Fruit fly (Drosophila melanogaster): ENCODE measurements around the gene Cyp6d5.
A peak's percentile ranks its signal among the peaks of the same experiment; 100 is the strongest.

Cyp6d5 gene

DNA sequence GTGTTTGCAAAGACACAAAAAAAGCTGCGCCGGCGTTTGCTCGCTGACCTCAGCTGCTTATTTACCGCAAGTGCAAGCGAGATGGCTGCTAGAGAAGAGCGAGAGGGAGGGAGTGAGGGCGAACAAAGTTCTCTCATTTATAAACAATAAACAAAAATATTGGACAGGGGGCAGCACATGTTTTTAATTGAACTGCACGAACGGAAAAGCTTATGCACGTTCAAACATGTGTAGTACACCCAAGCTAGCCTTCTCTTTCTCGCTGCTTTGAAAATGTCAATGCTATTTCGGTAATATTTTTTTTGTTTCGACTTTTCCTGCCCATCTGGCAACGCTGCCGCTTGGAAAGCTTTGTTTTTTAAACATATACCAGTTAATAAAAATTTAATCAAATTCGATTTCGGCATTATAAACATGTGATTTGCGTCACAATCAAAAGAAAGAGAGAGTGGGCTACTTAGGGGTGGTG, 4.1 kb upstream of the Cyp6d5 start (continued):
- TF ChIP-seq CG13424 (tag; optimal IDR thresholded peaks at IDR 0.05) (peak; percentile 32), Nf-YC (tag; optimal IDR thresholded peaks at IDR 0.05) (peak; percentile 20), CG34376 (GFP tag; optimal IDR thresholded peaks at IDR 0.05) (peak; percentile 57), CG11093 (GFP tag; IDR thresholded peaks at IDR 0.05) (no peak), tup (GFP tag; optimal IDR thresholded peaks at IDR 0.05) (no peak), fd102C (GFP tag; optimal IDR thresholded peaks at IDR 0.05) (no peak), aop (GFP tag; IDR thresholded peaks at IDR 0.05) (no peak), ci (GFP tag; IDR thresholded peaks at IDR 0.05) (peak; percentile 5; the same call in 1 of the 3 replicates), luna (GFP tag; optimal IDR thresholded peaks at IDR 0.05) (no peak), vvl (GFP tag; IDR thresholded peaks at IDR 0.05) (peak; percentile 59; the same call in 1 of the 2 replicates), CG10462 (GFP tag; optimal IDR thresholded peaks at IDR 0.05) (no peak), CG14014 (GFP tag; IDR thresholded peaks at IDR 0.05) (peak; percentile 47; the same call in 1 of the 2 replicates), ash1 (GFP tag; optimal IDR thresholded peaks at IDR 0.05) (no peak), sr (GFP tag; IDR thresholded peaks at IDR 0.05) (no peak), CG10267 (tag; optimal IDR thresholded peaks at IDR 0.05) (no peak), pb (GFP tag; optimal IDR thresholded peaks at IDR 0.05) (no peak), Xbp1 (GFP tag; optimal IDR thresholded peaks at IDR 0.05) (no peak), wdn (GFP tag; IDR thresholded peaks at IDR 0.05) (no peak), gro (GFP tag; optimal IDR thresholded peaks at IDR 0.05) (peak; percentile 56), CG8281 (tag; optimal IDR thresholded peaks at IDR 0.05) (no peak), chn (GFP tag; optimal IDR thresholded peaks at IDR 0.05) (peak; percentile 13), CG5953 (GFP tag; IDR thresholded peaks at IDR 0.05) (no peak), nom (GFP tag; optimal IDR thresholded peaks at IDR 0.05) (peak; percentile 93), cad (GFP tag; optimal IDR thresholded peaks at IDR 0.05) (no peak), NfI (GFP tag; optimal IDR thresholded peaks at IDR 0.05) (peak; percentile 57), da (GFP tag; optimal IDR thresholded peaks at IDR 0.05) (no peak), Awh (GFP tag; IDR thresholded peaks at IDR 0.05) (no peak; the same call in 1 of the 2 replicates), CG4424 (GFP tag; optimal IDR thresholded peaks at IDR 0.05) (no peak), Deaf1 (tag; optimal IDR thresholded peaks at IDR 0.05) (peak; percentile 35), ind (GFP tag; optimal IDR thresholded peaks at IDR 0.05) (peak; percentile 40), sim (GFP tag; IDR thresholded peaks at IDR 0.05) (peak; percentile 68), fu2 (GFP tag; optimal IDR thresholded peaks at IDR 0.05) (no peak), Atf-2 (GFP tag; optimal IDR thresholded peaks at IDR 0.05) (no peak), CG1603 (tag; optimal IDR thresholded peaks at IDR 0.05) (peak; percentile 18), bsh (GFP tag; optimal IDR thresholded peaks at IDR 0.05) (peak; percentile 12 to 28), CG2678 (tag; optimal IDR thresholded peaks at IDR 0.05) (peak; percentile 48), unpg (GFP tag; optimal IDR thresholded peaks at IDR 0.05) (peak; percentile 44), Fer1 (GFP tag; optimal IDR thresholded peaks at IDR 0.05) (peak; percentile 45), her (GFP tag; optimal IDR thresholded peaks at IDR 0.05) (peak; percentile 18), CG17912 (GFP tag; optimal IDR thresholded peaks at IDR 0.05) (peak; percentile 44), CG30403 (GFP tag; optimal IDR thresholded peaks at IDR 0.05) (peak; percentile 31), BtbVII (GFP tag; optimal IDR thresholded peaks at IDR 0.05) (peak; percentile 82), CG9727 (GFP tag; optimal IDR thresholded peaks at IDR 0.05) (peak; percentile 35), HLH3B (GFP tag; IDR thresholded peaks at IDR 0.05) (peak; percentile 35; the same call in 1 of the 2 replicates), Lpt (GFP tag; optimal IDR thresholded peaks at IDR 0.05) (no peak), pnt (GFP tag; optimal IDR thresholded peaks at IDR 0.05) (peak; percentile 8), trh (GFP tag; optimal IDR thresholded peaks at IDR 0.05) (no peak), Hsf (GFP tag; optimal IDR thresholded peaks at IDR 0.05) (peak; percentile 31), chm (GFP tag; IDR thresholded peaks at IDR 0.05) (0 out of 2 replicates have a peak, but pooled peaks have one; percentile 36), corto (GFP tag; optimal IDR thresholded peaks at IDR 0.05) (peak; percentile 68), CG16813 (GFP tag; IDR thresholded peaks at IDR 0.05; ENCODE audit: partially characterized antibody) (peak; percentile 17; the same call in 1 of the 3 replicates)

Measured in whole organism, embryonic.